Worm (Caenorhabditis elegans): ENCODE data around the gene C14E2.3.

The C14E2.3 gene

ce11 chrX:1796067-1796466 is 15.3 kb downstream of the C14E2.3 start:
- TF ChIP-seq lsy-2 (tag; optimal IDR thresholded peaks at IDR 0.05) (no peak), nhr-21 (tag; optimal IDR thresholded peaks at IDR 0.05) (no peak), ztf-11 (tag; optimal IDR thresholded peaks at IDR 0.05) (no peak), unc-39 (tag; optimal IDR thresholded peaks at IDR 0.05) (no peak), sem-4 (tag; optimal IDR thresholded peaks at IDR 0.05) (no peak), unc-62 (GFP tag; optimal IDR thresholded peaks at IDR 0.05) (no peak), ceh-16 (tag; optimal IDR thresholded peaks at IDR 0.05) (no peak), dmd-4 (tag; optimal IDR thresholded peaks at IDR 0.05) (no peak), gmeb-1 (tag; optimal IDR thresholded peaks at IDR 0.05) (no peak), nhr-25 (tag; optimal IDR thresholded peaks at IDR 0.05) (no peak), nhr-237 (tag; optimal IDR thresholded peaks at IDR 0.05) (no peak), ZK546.5 (tag; optimal IDR thresholded peaks at IDR 0.05) (no peak), nhr-11 (tag; optimal IDR thresholded peaks at IDR 0.05) (no peak), snpc-4 (tag; optimal IDR thresholded peaks at IDR 0.05) (no peak), elt-3 (tag; optimal IDR thresholded peaks at IDR 0.05) (no peak), ama-1 (optimal IDR thresholded peaks at IDR 0.05) (no peak), elt-1 (tag; optimal IDR thresholded peaks at IDR 0.05) (no peak)

- no peak for TF ChIP-seq dmd-4 (tag; optimal IDR thresholded peaks at IDR 0.05)
- no peak for TF ChIP-seq snpc-4 (tag; optimal IDR thresholded peaks at IDR 0.05)
- TF ChIP-seq nhr-23 (tag; optimal IDR thresholded peaks at IDR 0.05) = no peak
- TF ChIP-seq mdl-1 (tag; optimal IDR thresholded peaks at IDR 0.05) = no peak
- no peak for TF ChIP-seq nhr-21 (tag; optimal IDR thresholded peaks at IDR 0.05)
- no peak for TF ChIP-seq ZK546.5 (tag; optimal IDR thresholded peaks at IDR 0.05)
- no peak for TF ChIP-seq ztf-1 (GFP tag; conservative IDR thresholded peaks at IDR 0.05)
- no peak for TF ChIP-seq lsy-2 (tag; optimal IDR thresholded peaks at IDR 0.05)
- TF ChIP-seq C34F6.9 (tag; optimal IDR thresholded peaks at IDR 0.05) = no peak
Observed at ce11 chrX:1791095-1791494, 20.2 kb downstream of the C14E2.3 start.

- no peak for TF ChIP-seq lin-13 (GFP tag; optimal IDR thresholded peaks at IDR 0.05)
- TF ChIP-seq R02D3.7 (tag; optimal IDR thresholded peaks at IDR 0.05) = no peak
- TF ChIP-seq Y55F3AM.14 (GFP tag; optimal IDR thresholded peaks at IDR 0.05) = no peak
- TF ChIP-seq lsy-2 (tag; optimal IDR thresholded peaks at IDR 0.05) = no peak
- TF ChIP-seq alr-1 (tag; optimal IDR thresholded peaks at IDR 0.05) = no peak
- TF ChIP-seq sem-4 (tag; optimal IDR thresholded peaks at IDR 0.05) = no peak
- no peak for TF ChIP-seq crh-2 (tag; optimal IDR thresholded peaks at IDR 0.05)
- TF ChIP-seq unc-39 (tag; optimal IDR thresholded peaks at IDR 0.05) = no peak
Observed at ce11 chrX:1786607-1787006, 24.7 kb downstream of the C14E2.3 start, which contains the start of gene arg-1. TSS of gene arg-1 (plus strand) at chrX:1786907.

- no peak for TF ChIP-seq nhr-23 (tag; optimal IDR thresholded peaks at IDR 0.05)
- TF ChIP-seq ceh-16 (tag; optimal IDR thresholded peaks at IDR 0.05) = no peak
- TF ChIP-seq nhr-129 (tag; optimal IDR thresholded peaks at IDR 0.05) = no peak
- TF ChIP-seq F13H6.1 (tag; optimal IDR thresholded peaks at IDR 0.05) = no peak
- TF ChIP-seq nhr-21 (tag; optimal IDR thresholded peaks at IDR 0.05) = no peak
- TF ChIP-seq snpc-4 (tag; optimal IDR thresholded peaks at IDR 0.05) = no peak
- TF ChIP-seq C34F6.9 (tag; optimal IDR thresholded peaks at IDR 0.05) = no peak
- TF ChIP-seq sma-3 (GFP tag; optimal IDR thresholded peaks at IDR 0.05) = no peak
- TF ChIP-seq blmp-1 (tag; optimal IDR thresholded peaks at IDR 0.05; ENCODE audit: insufficient read depth) = no peak
- TF ChIP-seq ZK546.5 (tag; optimal IDR thresholded peaks at IDR 0.05) = no peak
Observed at ce11 chrX:1785692-1786091, 25.6 kb downstream of the C14E2.3 start.

- TF ChIP-seq lin-11 (tag; optimal IDR thresholded peaks at IDR 0.05) (no peak), sma-3 (GFP tag; optimal IDR thresholded peaks at IDR 0.05) (no peak), nhr-12 (tag; optimal IDR thresholded peaks at IDR 0.05) (no peak), egl-27 (tag; optimal IDR thresholded peaks at IDR 0.05) (no peak), nhr-6 (tag; optimal IDR thresholded peaks at IDR 0.05) (no peak), ama-1 (optimal IDR thresholded peaks at IDR 0.05) (no peak), nhr-237 (tag; optimal IDR thresholded peaks at IDR 0.05) (no peak), ztf-11 (tag; optimal IDR thresholded peaks at IDR 0.05) (no peak)
Observed at ce11 chrX:1777988-1778387, 33.3 kb downstream of the C14E2.3 start, which contains the start of gene elc-2. TSS of gene elc-2 (minus strand) at chrX:1778088.

All from whole organism, L2 larva.